Worm (Caenorhabditis elegans): ENCODE results near the gene srg-62.

The srg-62 gene

DNA sequence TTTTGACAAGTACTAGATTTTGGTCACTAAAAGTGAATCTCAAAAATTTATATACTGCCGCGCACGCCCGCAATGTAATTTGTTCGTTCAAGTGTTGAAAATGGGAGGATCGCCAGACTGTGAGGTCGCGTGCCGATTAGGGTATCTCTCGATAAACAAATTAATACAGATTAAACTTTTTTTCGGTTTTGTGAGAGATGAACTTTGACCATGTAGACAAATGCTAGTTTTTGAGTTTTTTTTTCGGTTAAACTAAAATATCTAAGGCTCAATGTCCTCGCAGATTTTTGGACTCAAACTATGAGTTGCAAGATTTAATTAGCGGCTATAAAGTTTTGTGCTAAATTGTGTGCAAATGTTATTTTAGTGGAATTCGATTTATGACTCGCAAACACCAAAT, 27.6 kb upstream of the srg-62 start, which contains the start of gene dhs-15:
Gene dhs-15, minus strand, starts transcription at position 101 of the 400 bp plus-strand sequence.
- TF ChIP-seq snpc-1.1 (tag; optimal IDR thresholded peaks at IDR 0.05; ENCODE audit: insufficient read depth) (no peak), Y53G8AR.9 (GFP tag; conservative IDR thresholded peaks at IDR 0.05) (no peak), let-607 (tag; optimal IDR thresholded peaks at IDR 0.05) (no peak)

DNA sequence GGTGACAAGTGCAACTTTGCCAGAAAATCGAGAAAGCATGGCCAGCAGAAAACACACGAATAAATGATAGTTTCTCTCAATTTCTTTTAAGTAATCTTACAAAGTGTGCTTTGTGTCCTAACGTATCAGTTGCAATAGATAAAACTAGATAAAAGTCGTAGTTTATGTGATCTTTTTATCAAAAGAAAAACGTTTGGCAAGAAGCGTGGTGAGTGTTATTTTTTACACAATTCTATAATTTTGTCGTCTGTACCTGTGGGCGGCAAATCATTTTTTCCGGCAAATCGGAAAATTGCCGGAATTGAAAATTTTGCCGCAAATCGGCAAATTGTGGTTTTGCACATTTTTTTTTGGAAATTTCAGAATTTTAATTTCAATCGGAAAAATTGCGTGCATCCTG, 25.3 kb upstream of the srg-62 start, which contains the start of gene R05D8.9:
Gene R05D8.9, minus strand, starts transcription at position 101 of the 400 bp plus-strand sequence.
- TF ChIP-seq F39B2.1 (GFP tag; IDR thresholded peaks at IDR 0.05) (no peak), unc-130 (GFP tag; optimal IDR thresholded peaks at IDR 0.05) (no peak), ceh-100 (GFP tag; IDR thresholded peaks at IDR 0.05) (no peak), lag-1 (GFP tag; IDR thresholded peaks at IDR 0.05) (no peak)

- TF ChIP-seq F57C9.4 (tag; optimal IDR thresholded peaks at IDR 0.05) (no peak), nhr-80 (tag; optimal IDR thresholded peaks at IDR 0.05) (peak; percentile 83), dox-1 (GFP tag; IDR thresholded peaks at IDR 0.05) (0 out of 2 replicates have a peak, but pooled peaks have one; percentile 23)
Observed at ce11 chrV:2765052-2765451, 22.9 kb upstream of the srg-62 start, which contains the start of gene dhs-14. Gene dhs-14, minus strand, starts transcription at chrV:2765200.

- no peak for TF ChIP-seq rec-8 (tag; optimal IDR thresholded peaks at IDR 0.05)
- TF ChIP-seq ceh-79 (tag; optimal IDR thresholded peaks at IDR 0.05) = no peak
- no peak for TF ChIP-seq hsf-1 (GFP tag; IDR thresholded peaks at IDR 0.05)
- TF ChIP-seq K12H6.12 (tag; optimal IDR thresholded peaks at IDR 0.05) = no peak
- TF ChIP-seq nhr-179 (tag; optimal IDR thresholded peaks at IDR 0.05) = no peak
- TF ChIP-seq attf-3 (GFP tag; conservative IDR thresholded peaks at IDR 0.05) = no peak
- TF ChIP-seq snpc-1.1 (tag; optimal IDR thresholded peaks at IDR 0.05; ENCODE audit: insufficient read depth) = no peak
- TF ChIP-seq zim-3 (tag; optimal IDR thresholded peaks at IDR 0.05) = no peak
- TF ChIP-seq F57C9.4 (tag; optimal IDR thresholded peaks at IDR 0.05) = no peak
- TF ChIP-seq K11D2.4 (GFP tag; IDR thresholded peaks at IDR 0.05) = no peak
- TF ChIP-seq tlf-1 (GFP tag; optimal IDR thresholded peaks at IDR 0.05) = no peak
- no peak for TF ChIP-seq tbp1 (GFP tag; optimal IDR thresholded peaks at IDR 0.05)
- no peak for TF ChIP-seq let-526 (GFP tag; IDR thresholded peaks at IDR 0.05)
Observed at ce11 chrV:2763105-2763504, 20.9 kb upstream of the srg-62 start, which contains the start of gene R05D8.7. Gene R05D8.7, minus strand, starts transcription at chrV:2763208.

DNA sequence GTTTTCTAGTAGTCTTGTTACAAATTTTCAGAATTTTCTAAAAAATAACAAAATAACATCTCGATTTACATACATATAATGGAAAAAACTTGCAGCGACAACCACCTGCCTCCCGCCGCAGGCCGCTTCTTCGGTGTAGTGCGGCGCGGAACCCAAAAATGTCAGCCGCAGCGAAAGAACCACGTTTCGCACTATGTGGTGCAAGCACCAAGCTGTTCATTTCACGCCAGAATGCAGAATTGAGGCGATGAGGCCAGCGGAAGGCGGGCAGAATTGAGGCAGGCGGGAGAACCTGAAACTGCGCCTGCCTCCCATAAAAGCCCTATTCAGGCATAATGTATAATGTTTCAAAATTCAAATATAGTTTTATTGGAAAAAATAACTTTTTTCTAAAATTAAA, 19.3 kb upstream of the srg-62 start:
- TF ChIP-seq zfh-2 (GFP tag; conservative IDR thresholded peaks at IDR 0.05) = peak; percentile 75
- no peak for TF ChIP-seq B0336.3 (GFP tag; IDR thresholded peaks at IDR 0.05)
- TF ChIP-seq T26A5.8 (tag; optimal IDR thresholded peaks at IDR 0.05) = no peak

ce11 chrV:2759456-2759855, 17.3 kb upstream of the srg-62 start, which contains the start of gene srg-58:
Gene srg-58, minus strand, starts transcription at chrV:2759556.
- TF ChIP-seq pbrm-1 (GFP tag; IDR thresholded peaks at IDR 0.05) (no peak), snpc-4 (GFP tag; optimal IDR thresholded peaks at IDR 0.05) (no peak), snpc-4 (tag; optimal IDR thresholded peaks at IDR 0.05) (no peak), ZK185.1 (tag; optimal IDR thresholded peaks at IDR 0.05; ENCODE audit: poor library complexity, severe bottlenecking) (no peak), nfya-2 (GFP tag; IDR thresholded peaks at IDR 0.05) (no peak), ceh-58 (GFP tag; IDR thresholded peaks at IDR 0.05) (no peak), Y53G8AR.9 (GFP tag; conservative IDR thresholded peaks at IDR 0.05) (no peak), Y67H2A.10 (GFP tag; conservative IDR thresholded peaks at IDR 0.05) (no peak), ama-1 (optimal IDR thresholded peaks at IDR 0.05) (no peak), ama-1 (GFP tag; optimal IDR thresholded peaks at IDR 0.05) (no peak), ztf-18 (tag; optimal IDR thresholded peaks at IDR 0.05) (no peak), cebp-1 (GFP tag; IDR thresholded peaks at IDR 0.05) (no peak), cebp-1 (tag; optimal IDR thresholded peaks at IDR 0.05) (no peak), F37B4.10 (GFP tag; IDR thresholded peaks at IDR 0.05) (no peak), sea-2 (GFP tag; IDR thresholded peaks at IDR 0.05) (no peak), F57C9.4 (tag; optimal IDR thresholded peaks at IDR 0.05) (no peak), F52B5.7 (tag; optimal IDR thresholded peaks at IDR 0.05) (no peak), F33H1.4 (GFP tag; IDR thresholded peaks at IDR 0.05) (no peak), egrh-3 (GFP tag; IDR thresholded peaks at IDR 0.05) (no peak), lag-1 (GFP tag; IDR thresholded peaks at IDR 0.05) (no peak)

Measured in whole organism, young adult.